Fruit fly (Drosophila melanogaster) whole organism, embryonic: ENCODE data around the gene odd.

Experiments used
- Adf1 ChIP-seq: fragments of 200-800 bp; sonication (Bioruptor generic); IDR thresholded peaks from 2 replicates; pipeline ENCODE4 v1.3.6; 2022; ENCODE audit warnings: missing biosample characterization, missing genetic modification characterization
- CG10209 ChIP-seq: fragments of 200-800 bp; sonication (Bioruptor generic); optimal IDR thresholded peaks from 3 replicates; lab custom pipeline; 2017; ENCODE audit warnings: missing biosample characterization, mild to moderate bottlenecking, missing genetic modification characterization, missing genetic modification reagents
- CG10274 ChIP-seq: fragments of 200-800 bp; sonication (Bioruptor generic); optimal IDR thresholded peaks from 3 replicates; lab custom pipeline; 2017; ENCODE audit warnings: missing biosample characterization, mild to moderate bottlenecking, missing genetic modification characterization
- CG10321 ChIP-seq: fragments of 200-800 bp; sonication (Bioruptor generic); IDR thresholded peaks from 2 replicates; pipeline ENCODE4 v1.3.6; 2022; ENCODE audit warnings: missing biosample characterization, missing genetic modification characterization
- CG10543 ChIP-seq: fragments of 200-800 bp; sonication (Bioruptor generic); optimal IDR thresholded peaks from 3 replicates; lab custom pipeline; 2017; ENCODE audit warnings: missing biosample characterization, mild to moderate bottlenecking, missing genetic modification characterization, moderate library complexity
- CG10654 ChIP-seq: fragments of 200-800 bp; sonication (Bioruptor generic); optimal IDR thresholded peaks from 2 replicates; lab custom pipeline; 2016; ENCODE audit warnings: missing biosample characterization, missing genetic modification characterization
- CG1233 ChIP-seq: fragments of 200-800 bp; sonication (Bioruptor generic); optimal IDR thresholded peaks from 4 replicates; lab custom pipeline; 2018; ENCODE audit warnings: missing biosample characterization, mild to moderate bottlenecking, missing genetic modification characterization
- CG13123 ChIP-seq: fragments of 200-800 bp; sonication (Bioruptor generic); optimal IDR thresholded peaks from 2 replicates; lab custom pipeline; 2016; ENCODE audit warnings: missing biosample characterization, missing genetic modification characterization
- CG13775 ChIP-seq: fragments of 200-800 bp; sonication (Bioruptor generic); optimal IDR thresholded peaks from 3 replicates; lab custom pipeline; 2017; ENCODE audit warnings: missing biosample characterization, mild to moderate bottlenecking, missing genetic modification characterization
- CG14667 ChIP-seq: fragments of 200-800 bp; sonication (Bioruptor generic); IDR thresholded peaks from 2 replicates; pipeline ENCODE4 v1.3.6; 2022; ENCODE audit warnings: missing biosample characterization, missing genetic modification characterization
- CG14710 ChIP-seq: fragments of 200-800 bp; sonication (Bioruptor generic); optimal IDR thresholded peaks from 3 replicates; lab custom pipeline; 2019; ENCODE audit warnings: missing biosample characterization, mild to moderate bottlenecking, missing genetic modification characterization, moderate library complexity
- CG2129 ChIP-seq: fragments of 200-800 bp; sonication (Bioruptor generic); IDR thresholded peaks from 2 replicates; pipeline ENCODE4 v1.3.6; 2022; ENCODE audit warnings: missing biosample characterization, missing genetic modification characterization; ENCODE audit not compliant: partially characterized antibody
- CG2202 ChIP-seq: fragments of 200-800 bp; sonication (Bioruptor generic); optimal IDR thresholded peaks from 2 replicates; lab custom pipeline; 2018; ENCODE audit warnings: missing biosample characterization, mild to moderate bottlenecking, missing genetic modification characterization
- CG31224 ChIP-seq: fragments of 200-800 bp; sonication (Bioruptor generic); IDR thresholded peaks from 2 replicates; pipeline ENCODE4 v1.3.6; 2022; ENCODE audit warnings: missing biosample characterization, missing genetic modification characterization
- CG31388 ChIP-seq: fragments of 200-800 bp; sonication (Bioruptor generic); optimal IDR thresholded peaks from 2 replicates; lab custom pipeline; 2016; ENCODE audit warnings: missing biosample characterization, missing genetic modification characterization
- CG32767 ChIP-seq: fragments of 200-800 bp; sonication (Bioruptor generic); IDR thresholded peaks from 2 replicates; pipeline ENCODE4 v1.3.6; 2022; ENCODE audit warnings: missing biosample characterization, missing genetic modification characterization
- CG33557 ChIP-seq: fragments of 200-800 bp; sonication (Bioruptor generic); optimal IDR thresholded peaks from 2 replicates; lab custom pipeline; 2019; ENCODE audit warnings: missing biosample characterization, mild to moderate bottlenecking, missing genetic modification characterization, moderate library complexity
- CG34422 ChIP-seq: fragments of 200-800 bp; sonication (Bioruptor generic); IDR thresholded peaks from 3 replicates; pipeline ENCODE4 v1.3.6; 2022; ENCODE audit warnings: missing biosample characterization, missing genetic modification characterization
- CG4360 ChIP-seq: fragments of 200-800 bp; sonication (Bioruptor generic); IDR thresholded peaks from 2 replicates; pipeline ENCODE4 v1.3.6; 2022; ENCODE audit warnings: missing biosample characterization, missing genetic modification characterization
- CG6175 ChIP-seq: fragments of 200-800 bp; sonication (Bioruptor generic); IDR thresholded peaks from 3 replicates; pipeline ENCODE4 v1.3.6; 2022; ENCODE audit warnings: missing biosample characterization, missing genetic modification characterization
- CG6654 ChIP-seq: fragments of 200-800 bp; sonication (Bioruptor generic); optimal IDR thresholded peaks from 2 replicates; lab custom pipeline; 2017; ENCODE audit warnings: missing biosample characterization, mild to moderate bottlenecking, missing genetic modification characterization
- CG7928 ChIP-seq: fragments of 200-800 bp; sonication (Bioruptor generic); optimal IDR thresholded peaks from 2 replicates; lab custom pipeline; 2017; ENCODE audit warnings: missing biosample characterization, mild to moderate bottlenecking, missing genetic modification characterization
- CG8765 ChIP-seq: fragments of 200-800 bp; sonication (Bioruptor generic); IDR thresholded peaks from 2 replicates; pipeline ENCODE4 v1.3.6; 2022; ENCODE audit warnings: missing biosample characterization, missing genetic modification characterization
- CTCF ChIP-seq: fragments of 200-800 bp; sonication (Bioruptor generic); optimal IDR thresholded peaks from 2 replicates; lab custom pipeline; 2017; ENCODE audit warnings: missing biosample characterization, mild to moderate bottlenecking, missing genetic modification characterization, moderate library complexity
- D ChIP-seq, 2 experiments: fragments of 200-800 bp in 1 of 2; fragments of >200 bp in 1 of 2; sonication (Bioruptor generic) in 1 of 2; optimal IDR thresholded peaks; 2 replicates in 1 of 2; 3 replicates in 1 of 2; lab custom pipeline; 2017; ENCODE audit warnings: mild to moderate bottlenecking in 1 of 2, missing biosample characterization in 1 of 2, missing genetic modification characterization in 1 of 2, missing genetic modification reagents in 1 of 2
- Dll ChIP-seq: fragments of 200-800 bp; sonication (Bioruptor generic); IDR thresholded peaks from 4 replicates; pipeline ENCODE4 v1.3.6; 2022; ENCODE audit warnings: missing biosample characterization, missing genetic modification characterization; ENCODE audit not compliant: partially characterized antibody
- Eip74EF ChIP-seq, 2 experiments: fragments of 200-800 bp in 1 of 2; fragments of >200 bp in 1 of 2; sonication (Bioruptor generic) in 1 of 2; optimal IDR thresholded peaks; 2 replicates each; lab custom pipeline; 2017 to 2019; ENCODE audit warnings: missing biosample characterization in 2 of 2, missing genetic modification characterization in 2 of 2, mild to moderate bottlenecking in 1 of 2, moderate library complexity in 1 of 2
- Ets97D ChIP-seq: fragments of 200-800 bp; sonication (Bioruptor generic); optimal IDR thresholded peaks from 3 replicates; lab custom pipeline; 2016; ENCODE audit warnings: missing biosample characterization, missing genetic modification characterization
- HHEX ChIP-seq: fragments of 200-800 bp; sonication (Bioruptor generic); optimal IDR thresholded peaks from 3 replicates; lab custom pipeline; 2017; ENCODE audit warnings: missing biosample characterization, mild to moderate bottlenecking, missing genetic modification characterization, missing genetic modification reagents
- Hand ChIP-seq: fragments of 200-800 bp; sonication (Bioruptor generic); optimal IDR thresholded peaks from 2 replicates; lab custom pipeline; 2017; ENCODE audit warnings: mild to moderate bottlenecking, missing biosample characterization, missing genetic modification reagents, missing genetic modification characterization
- HmgZ ChIP-seq: fragments of 200-800 bp; sonication (Bioruptor generic); optimal IDR thresholded peaks from 2 replicates; lab custom pipeline; 2018; ENCODE audit warnings: missing biosample characterization, mild to moderate bottlenecking, missing genetic modification characterization
- Lhr ChIP-seq: fragments of 200-800 bp; sonication (Bioruptor generic); optimal IDR thresholded peaks from 3 replicates; lab custom pipeline; 2017; ENCODE audit warnings: mild to moderate bottlenecking, missing biosample characterization, missing genetic modification reagents, missing genetic modification characterization
- Lpt ChIP-seq: fragments of >200 bp; optimal IDR thresholded peaks from 2 replicates; lab custom pipeline; 2018; ENCODE audit warnings: missing biosample characterization, missing genetic modification characterization
- MESR4 ChIP-seq: fragments of 200-800 bp; sonication (Bioruptor generic); optimal IDR thresholded peaks from 2 replicates; lab custom pipeline; 2018; ENCODE audit warnings: missing biosample characterization, mild to moderate bottlenecking, missing genetic modification characterization, moderate library complexity
- Mes4 ChIP-seq: fragments of 200-800 bp; sonication (Bioruptor generic); optimal IDR thresholded peaks from 2 replicates; lab custom pipeline; 2016; ENCODE audit warnings: missing biosample characterization, missing genetic modification characterization
- Sry-δ ChIP-seq: fragments of 200-800 bp; sonication (Bioruptor generic); optimal IDR thresholded peaks from 2 replicates; lab custom pipeline; 2016; ENCODE audit warnings: missing biosample characterization, missing genetic modification characterization
- Stat92E ChIP-seq, 3 experiments: fragments of >200 bp in 2 of 3; fragments of 200-800 bp in 1 of 3; sonication (Bioruptor generic) in 1 of 3; optimal IDR thresholded peaks; 2 replicates each; lab custom pipeline; 2017 to 2019; ENCODE audit warnings: missing biosample characterization in 3 of 3, missing genetic modification characterization in 3 of 3, mild to moderate bottlenecking in 1 of 3, moderate library complexity in 1 of 3
- bcd ChIP-seq: fragments of 200-800 bp; sonication (Bioruptor generic); optimal IDR thresholded peaks from 2 replicates; lab custom pipeline; 2017; ENCODE audit warnings: missing biosample characterization, mild to moderate bottlenecking, missing genetic modification characterization
- croc ChIP-seq: fragments of 200-800 bp; sonication (Bioruptor generic); conservative IDR thresholded peaks from 3 replicates; pipeline ENCODE4 v1.3.6; 2022; ENCODE audit warnings: missing biosample characterization, missing genetic modification characterization
- dysf ChIP-seq: fragments of 200-800 bp; sonication (Bioruptor generic); IDR thresholded peaks from 3 replicates; pipeline ENCODE4 v1.3.6; 2022; ENCODE audit warnings: missing biosample characterization, missing genetic modification characterization
- fd3F ChIP-seq: fragments of 200-800 bp; sonication (Bioruptor generic); optimal IDR thresholded peaks from 2 replicates; lab custom pipeline; 2018; ENCODE audit warnings: missing biosample characterization, mild to moderate bottlenecking, missing genetic modification characterization, moderate library complexity
- grn ChIP-seq: fragments of 200-800 bp; sonication (Bioruptor generic); optimal IDR thresholded peaks from 3 replicates; lab custom pipeline; 2017; ENCODE audit warnings: missing biosample characterization, missing genetic modification characterization
- gro ChIP-seq: fragments of 200-800 bp; sonication (Bioruptor generic); optimal IDR thresholded peaks from 2 replicates; lab custom pipeline; 2016; ENCODE audit warnings: missing biosample characterization, missing genetic modification characterization
- lmd ChIP-seq: fragments of 200-800 bp; sonication (Bioruptor generic); IDR thresholded peaks from 2 replicates; pipeline ENCODE4 v1.3.6; 2022; ENCODE audit warnings: missing biosample characterization, missing genetic modification characterization
- sc ChIP-seq, 3 experiments: fragments of >200 bp in 2 of 3; fragments of 200-800 bp in 1 of 3; sonication (Bioruptor generic) in 1 of 3; optimal IDR thresholded peaks; 2 replicates in 2 of 3; 3 replicates in 1 of 3; lab custom pipeline; 2017; ENCODE audit warnings: mild to moderate bottlenecking in 1 of 3, missing biosample characterization in 1 of 3, missing genetic modification characterization in 1 of 3, missing genetic modification reagents in 1 of 3
- tap ChIP-seq: fragments of 200-800 bp; optimal IDR thresholded peaks from 3 replicates; lab custom pipeline; 2019; ENCODE audit warnings: missing biosample characterization, mild to moderate bottlenecking, missing genetic modification characterization, moderate library complexity
- toy ChIP-seq: fragments of 200-800 bp; sonication (Bioruptor generic); IDR thresholded peaks from 2 replicates; pipeline ENCODE4 v1.3.6; 2022; ENCODE audit warnings: missing biosample characterization, missing genetic modification characterization
- vfl ChIP-seq: fragments of 200-800 bp; sonication (Bioruptor generic); optimal IDR thresholded peaks from 2 replicates; lab custom pipeline; 2016; ENCODE audit warnings: missing biosample characterization, missing genetic modification characterization
- wor ChIP-seq: fragments of 200-800 bp; sonication (Bioruptor generic); IDR thresholded peaks from 2 replicates; pipeline ENCODE4 v1.3.6; 2022; ENCODE audit warnings: missing biosample characterization, missing genetic modification characterization
- zf30C ChIP-seq: fragments of 200-800 bp; sonication (Bioruptor generic); optimal IDR thresholded peaks from 3 replicates; lab custom pipeline; 2018; ENCODE audit warnings: missing biosample characterization, mild to moderate bottlenecking, missing genetic modification characterization

Gene odd

dm6 chr2L:3573907-3574306, 32.6 kb downstream of the odd start (continued):
- TF ChIP-seq CG10543 (no peak), grn (GFP tag; lab: Kevin White, UChicago) (no peak), CG2202 (tag; lab: Kevin White, UChicago) (peak; percentile 77), CG31388 (GFP tag; lab: Kevin White, UChicago) (peak; percentile 53), tap (tag; lab: Kevin White, UChicago) (peak; percentile 61), wor (GFP tag; lab: Robert Waterston, UW) (peak; percentile 66), Sry-δ (peak; percentile 25), bcd (GFP tag; lab: Kevin White, UChicago) (peak; percentile 70), CG33557 (GFP tag; lab: Kevin White, UChicago) (peak; percentile 80), CG6654 (GFP tag; lab: Kevin White, UChicago) (peak; percentile 54), CG31224 (GFP tag; lab: Robert Waterston, UW) (peak; percentile 61), HHEX (peak; percentile 52), CG14710 (peak; percentile 74), CG10209 (GFP tag; lab: Kevin White, UChicago) (peak; percentile 65), vfl (GFP tag; lab: Kevin White, UChicago) (no peak), Stat92E (GFP tag; optimal IDR thresholded peaks at IDR 0.05; lab: Kevin White, UChicago) (peak in 1 of 3 experiments; percentile 43), Lhr (GFP tag; lab: Kevin White, UChicago) (peak; percentile 63), CG7928 (GFP tag; lab: Kevin White, UChicago) (no peak), croc (peak; percentile 89), Eip74EF (GFP tag; optimal IDR thresholded peaks at IDR 0.05; lab: Kevin White, UChicago) (peak in 1 of 2 experiments; percentile 41), Mes4 (peak; percentile 76), CG13775 (peak; percentile 72), sc (optimal IDR thresholded peaks at IDR 0.05; lab: Kevin White, UChicago) (no peak), sc (GFP tag; optimal IDR thresholded peaks at IDR 0.05; lab: Kevin White, UChicago) (peak; percentile 64), lmd (GFP tag; lab: Robert Waterston, UW) (peak; percentile 74), Hand (GFP tag; lab: Kevin White, UChicago) (no peak), CG10321 (no peak), CG8765 (GFP tag; lab: Robert Waterston, UW) (peak; percentile 77), CG13123 (peak; percentile 37), CG2129 (GFP tag; lab: Robert Waterston, UW) (no peak), CG14667 (peak; percentile 84), HmgZ (tag; lab: Kevin White, UChicago) (peak; percentile 31), MESR4 (GFP tag; lab: Kevin White, UChicago) (no peak), Ets97D (GFP tag; lab: Kevin White, UChicago) (no peak), gro (no peak), CG6175 (GFP tag; lab: Robert Waterston, UW) (0 out of 3 replicates have a peak, but pooled peaks have one; percentile 38), Lpt (GFP tag; lab: Kevin White, UChicago) (no peak), zf30C (GFP tag; lab: Kevin White, UChicago) (peak; percentile 52), CG4360 (GFP tag; lab: Robert Waterston, UW) (peak; percentile 64; the same call in 1 of the 2 replicates), CTCF (GFP tag; lab: Kevin White, UChicago) (no peak), CG10654 (GFP tag; lab: Kevin White, UChicago) (peak; percentile 77), CG10274 (GFP tag; lab: Kevin White, UChicago) (no peak), CG32767 (peak; percentile 65), CG1233 (GFP tag; lab: Kevin White, UChicago) (peak; percentile 51), fd3F (GFP tag; lab: Kevin White, UChicago) (no peak), D (optimal IDR thresholded peaks at IDR 0.05; lab: Kevin White, UChicago) (no peak), D (GFP tag; optimal IDR thresholded peaks at IDR 0.05; lab: Kevin White, UChicago) (peak; percentile 83), toy (peak; percentile 55; the same call in 1 of the 2 replicates), CG34422 (peak; percentile 81; the same call in 2 of the 3 replicates), dysf (peak; percentile 75), Dll (no peak), Adf1 (GFP tag; lab: Robert Waterston, UW) (no peak)
